Fruit fly (Drosophila melanogaster): ENCODE data around the gene Invadolysin.

dm6 chr3R:10138900-10139299, 5.6 kb upstream of the Invadolysin start:
- no peak for TF ChIP-seq Hr39 (GFP tag; optimal IDR thresholded peaks at IDR 0.05)
- no peak for TF ChIP-seq CG16779 (tag; optimal IDR thresholded peaks at IDR 0.05)
- TF ChIP-seq fkh (GFP tag; optimal IDR thresholded peaks at IDR 0.05): peak; percentile 54
- TF ChIP-seq Eip75B (GFP tag; optimal IDR thresholded peaks at IDR 0.05): no peak
- TF ChIP-seq CG7368 (GFP tag; optimal IDR thresholded peaks at IDR 0.05): no peak
- no peak for TF ChIP-seq CG4318 (GFP tag; optimal IDR thresholded peaks at IDR 0.05)
- no peak for TF ChIP-seq CG15336 (GFP tag; IDR thresholded peaks at IDR 0.05)
- no peak for TF ChIP-seq CG10669 (GFP tag; optimal IDR thresholded peaks at IDR 0.05)
- no peak for TF ChIP-seq Eip78C (GFP tag)
- no peak for TF ChIP-seq CG34406 (GFP tag; optimal IDR thresholded peaks at IDR 0.05)
